Worm (Caenorhabditis elegans): ENCODE data around the gene fat-5.

DNA sequence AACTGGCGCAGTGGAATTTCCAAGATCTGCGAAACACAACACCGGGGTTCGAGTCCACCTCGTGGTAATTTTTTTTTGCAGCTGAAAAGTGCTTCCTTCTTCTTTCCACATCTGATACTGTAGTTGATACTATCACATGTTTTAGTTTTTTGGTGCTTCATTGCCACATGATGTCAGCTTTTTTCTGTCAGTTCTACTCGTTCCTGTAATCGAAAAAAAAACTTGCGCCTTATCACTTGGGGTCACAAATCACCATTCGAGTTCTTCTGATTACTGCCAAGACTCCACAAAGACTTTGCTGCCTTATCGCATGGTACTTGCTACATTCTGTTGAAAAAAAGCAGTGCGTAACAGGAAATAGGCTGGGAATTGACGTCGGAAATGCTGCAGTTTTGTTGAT, 3.1 kb upstream of the fat-5 start:
- TF ChIP-seq egl-43 (GFP tag; IDR thresholded peaks at IDR 0.05) (no peak), nhr-25 (tag; optimal IDR thresholded peaks at IDR 0.05; ENCODE audit: borderline replicate concordance, insufficient read depth) (no peak)

All from whole organism, L4 larva.